Worm (Caenorhabditis elegans) whole organism, late embryonic: Measurements from ENCODE around the gene cyp-34A7.

ENCODE experiments used
- ceh-9 ChIP-seq: sonication (generic microtip); optimal IDR thresholded peaks from 2 replicates; lab custom pipeline; 2016; ENCODE audit warnings: mild to moderate bottlenecking, missing genetic modification characterization, inconsistent platforms, missing compliant biosample characterization
- dmd-4 ChIP-seq: sonication (generic microtip); optimal IDR thresholded peaks from 2 replicates; lab custom pipeline; 2016; ENCODE audit warnings: borderline replicate concordance, missing genetic modification characterization, missing compliant biosample characterization
- elt-2 ChIP-seq: sonication (generic microtip); optimal IDR thresholded peaks from 2 replicates; lab custom pipeline; 2016; ENCODE audit warnings: missing genetic modification reagents, missing genetic modification characterization, missing compliant biosample characterization
- fkh-10 ChIP-seq: fragments of 150-350 bp; optimal IDR thresholded peaks from 2 replicates; lab custom pipeline; 2014; ENCODE audit warnings: missing biosample characterization, missing genetic modification reagents, missing genetic modification characterization
- gmeb-2 ChIP-seq: sonication (generic microtip); optimal IDR thresholded peaks from 2 replicates; lab custom pipeline; 2016; ENCODE audit warnings: missing genetic modification characterization, inconsistent platforms, missing compliant biosample characterization
- pqm-1 ChIP-seq: sonication (generic microtip); optimal IDR thresholded peaks from 2 replicates; lab custom pipeline; 2016; ENCODE audit warnings: missing genetic modification characterization, missing compliant biosample characterization
- syd-9 ChIP-seq: sonication (generic microtip); optimal IDR thresholded peaks from 2 replicates; lab custom pipeline; 2016; ENCODE audit warnings: mild to moderate bottlenecking, missing genetic modification characterization, moderate library complexity, missing compliant biosample characterization

- no peak for TF ChIP-seq dmd-4 (tag; lab: Kevin White, UChicago)
- no peak for TF ChIP-seq fkh-10 (GFP tag; lab: Kevin White, UChicago)
- no peak for TF ChIP-seq syd-9
- TF ChIP-seq gmeb-2 (tag; lab: Kevin White, UChicago): no peak
- no peak for TF ChIP-seq ceh-9
- no peak for TF ChIP-seq elt-2 (tag; lab: Kevin White, UChicago)
- no peak for TF ChIP-seq pqm-1 (tag; lab: Kevin White, UChicago)
Measured at ce11 chrV:3931326-3931725, 32.3 kb downstream of the cyp-34A7 start, which contains the start of gene srx-63.
